Fruit fly (Drosophila melanogaster) whole organism, embryonic: Measurements from ENCODE around the gene hfp.

Experiments used
- ATbp ChIP-seq: fragments of 200-800 bp; sonication (Bioruptor generic); optimal IDR thresholded peaks from 2 replicates; lab custom pipeline; 2017; ENCODE audit warnings: missing biosample characterization, mild to moderate bottlenecking, missing genetic modification characterization, missing genetic modification reagents
- Atf6 ChIP-seq: fragments of 200-800 bp; sonication (Bioruptor generic); IDR thresholded peaks from 2 replicates; pipeline ENCODE4 v1.3.6; 2022; ENCODE audit warnings: missing biosample characterization, missing genetic modification characterization
- CG10543 ChIP-seq: fragments of 200-800 bp; sonication (Bioruptor generic); optimal IDR thresholded peaks from 3 replicates; lab custom pipeline; 2017; ENCODE audit warnings: missing biosample characterization, mild to moderate bottlenecking, missing genetic modification characterization, moderate library complexity
- CG11695 ChIP-seq: fragments of 200-800 bp; sonication (Bioruptor generic); IDR thresholded peaks from 3 replicates; pipeline ENCODE4 v1.3.6; 2022; ENCODE audit warnings: missing biosample characterization, missing genetic modification characterization
- CG12071 ChIP-seq: fragments of 200-800 bp; sonication (Bioruptor generic); optimal IDR thresholded peaks from 3 replicates; lab custom pipeline; 2018; ENCODE audit warnings: missing biosample characterization, mild to moderate bottlenecking, missing genetic modification characterization
- CG1529 ChIP-seq: fragments of 200-800 bp; sonication (Bioruptor generic); optimal IDR thresholded peaks from 3 replicates; lab custom pipeline; 2018; ENCODE audit warnings: missing biosample characterization, missing genetic modification characterization
- CG15514 ChIP-seq: fragments of 200-800 bp; sonication (Bioruptor generic); optimal IDR thresholded peaks from 3 replicates; lab custom pipeline; 2017; ENCODE audit warnings: missing biosample characterization, missing genetic modification characterization, mild to moderate bottlenecking, moderate library complexity, missing genetic modification reagents
- CG17568 ChIP-seq: fragments of 200-800 bp; sonication (Bioruptor generic); optimal IDR thresholded peaks from 2 replicates; lab custom pipeline; 2018; ENCODE audit warnings: missing biosample characterization, mild to moderate bottlenecking, missing genetic modification characterization, moderate library complexity
- CG2120 ChIP-seq: fragments of 200-800 bp; sonication (Bioruptor generic); optimal IDR thresholded peaks from 3 replicates; lab custom pipeline; 2016; ENCODE audit warnings: missing biosample characterization, missing genetic modification characterization
- CG3163 ChIP-seq: fragments of 200-800 bp; sonication (Bioruptor generic); optimal IDR thresholded peaks from 3 replicates; lab custom pipeline; 2016; ENCODE audit warnings: missing biosample characterization, missing genetic modification characterization
- CG3281 ChIP-seq: fragments of 200-800 bp; sonication (Bioruptor generic); optimal IDR thresholded peaks from 3 replicates; lab custom pipeline; 2017; ENCODE audit warnings: missing biosample characterization, mild to moderate bottlenecking, missing genetic modification characterization
- CG33213 ChIP-seq: fragments of 200-800 bp; sonication (Bioruptor generic); optimal IDR thresholded peaks from 3 replicates; lab custom pipeline; 2016; ENCODE audit warnings: missing biosample characterization, missing genetic modification characterization
- CG34376 ChIP-seq: fragments of 200-800 bp; sonication (Bioruptor generic); optimal IDR thresholded peaks from 2 replicates; lab custom pipeline; 2018; ENCODE audit warnings: missing biosample characterization, mild to moderate bottlenecking, missing genetic modification characterization
- CG34422 ChIP-seq: fragments of 200-800 bp; sonication (Bioruptor generic); IDR thresholded peaks from 3 replicates; pipeline ENCODE4 v1.3.6; 2022; ENCODE audit warnings: missing biosample characterization, missing genetic modification characterization
- CG5245 ChIP-seq: fragments of 200-800 bp; sonication (Bioruptor generic); optimal IDR thresholded peaks from 3 replicates; lab custom pipeline; 2016; ENCODE audit warnings: missing biosample characterization, missing genetic modification characterization
- CG7839 ChIP-seq: fragments of 200-800 bp; sonication (Bioruptor generic); optimal IDR thresholded peaks from 3 replicates; lab custom pipeline; 2018; ENCODE audit warnings: missing biosample characterization, mild to moderate bottlenecking, missing genetic modification characterization, moderate library complexity
- CG7987 ChIP-seq: fragments of 200-800 bp; sonication (Bioruptor generic); optimal IDR thresholded peaks from 2 replicates; lab custom pipeline; 2018; ENCODE audit warnings: missing biosample characterization, mild to moderate bottlenecking, missing genetic modification characterization, moderate library complexity
- CG8089 ChIP-seq: fragments of 200-800 bp; sonication (Bioruptor generic); optimal IDR thresholded peaks from 3 replicates; lab custom pipeline; 2016; ENCODE audit warnings: missing biosample characterization, missing genetic modification characterization
- CG8478 ChIP-seq: fragments of >200 bp; optimal IDR thresholded peaks from 2 replicates; lab custom pipeline; 2018
- Dref ChIP-seq: fragments of 200-800 bp; sonication (Bioruptor generic); IDR thresholded peaks from 2 replicates; pipeline ENCODE4 v1.3.6; 2022; ENCODE audit warnings: missing biosample characterization, missing genetic modification characterization
- Ets65A ChIP-seq: fragments of 200-800 bp; sonication (Bioruptor generic); peaks from one replicate; lab custom pipeline; 2016; ENCODE audit warnings: missing biosample characterization, missing genetic modification characterization
- Fer3 ChIP-seq: fragments of 200-800 bp; sonication (Bioruptor generic); optimal IDR thresholded peaks from 2 replicates; lab custom pipeline; 2018; ENCODE audit warnings: missing biosample characterization, mild to moderate bottlenecking, missing genetic modification characterization, moderate library complexity
- Lhr ChIP-seq: fragments of 200-800 bp; sonication (Bioruptor generic); optimal IDR thresholded peaks from 3 replicates; lab custom pipeline; 2017; ENCODE audit warnings: mild to moderate bottlenecking, missing biosample characterization, missing genetic modification reagents, missing genetic modification characterization
- Myb ChIP-seq: fragments of 200-800 bp; sonication (Bioruptor generic); optimal IDR thresholded peaks from 2 replicates; lab custom pipeline; 2016; ENCODE audit warnings: missing biosample characterization, missing genetic modification characterization
- Oaz ChIP-seq: fragments of 200-800 bp; sonication (Bioruptor generic); IDR thresholded peaks from 2 replicates; pipeline ENCODE4 v1.3.6; 2022; ENCODE audit warnings: missing biosample characterization, missing genetic modification characterization
- Ssrp ChIP-seq: fragments of 200-800 bp; sonication (Bioruptor generic); optimal IDR thresholded peaks from 2 replicates; lab custom pipeline; 2018; ENCODE audit warnings: missing biosample characterization, mild to moderate bottlenecking, missing genetic modification characterization, moderate library complexity
- Xbp1 ChIP-seq: fragments of 200-800 bp; sonication (Bioruptor generic); optimal IDR thresholded peaks from 3 replicates; lab custom pipeline; 2016; ENCODE audit warnings: missing biosample characterization, mild to moderate bottlenecking, missing genetic modification characterization
- YL-1 ChIP-seq: fragments of 200-800 bp; sonication (Bioruptor generic); optimal IDR thresholded peaks from 3 replicates; lab custom pipeline; 2017; ENCODE audit warnings: missing biosample characterization, mild to moderate bottlenecking, missing genetic modification characterization
- ase ChIP-seq: fragments of 200-800 bp; sonication (Bioruptor generic); IDR thresholded peaks from 3 replicates; pipeline ENCODE4 v1.3.6; 2022; ENCODE audit warnings: missing biosample characterization, missing genetic modification characterization
- corto ChIP-seq: fragments of 200-800 bp; sonication (Bioruptor generic); optimal IDR thresholded peaks from 2 replicates; lab custom pipeline; 2016; ENCODE audit warnings: missing biosample characterization, mild to moderate bottlenecking, missing genetic modification characterization, moderate library complexity
- crp ChIP-seq, 2 experiments: fragments of 200-800 bp; sonication (Bioruptor generic); optimal IDR thresholded peaks; 2 replicates in 1 of 2; 3 replicates in 1 of 2; lab custom pipeline; 2017; ENCODE audit warnings: missing biosample characterization in 2 of 2, missing genetic modification characterization in 2 of 2, mild to moderate bottlenecking in 1 of 2, moderate library complexity in 1 of 2
- dmrt11E ChIP-seq: fragments of 200-800 bp; sonication (Bioruptor generic); optimal IDR thresholded peaks from 3 replicates; lab custom pipeline; 2018; ENCODE audit warnings: missing biosample characterization, mild to moderate bottlenecking, missing genetic modification characterization, moderate library complexity
- dysf ChIP-seq: fragments of 200-800 bp; sonication (Bioruptor generic); IDR thresholded peaks from 3 replicates; pipeline ENCODE4 v1.3.6; 2022; ENCODE audit warnings: missing biosample characterization, missing genetic modification characterization
- gcm ChIP-seq: fragments of 200-800 bp; sonication (Bioruptor generic); optimal IDR thresholded peaks from 2 replicates; lab custom pipeline; 2019; ENCODE audit warnings: missing biosample characterization, mild to moderate bottlenecking, missing genetic modification characterization, moderate library complexity
- gfzf ChIP-seq: fragments of 200-800 bp; sonication (Bioruptor generic); optimal IDR thresholded peaks from 2 replicates; lab custom pipeline; 2016; ENCODE audit warnings: missing biosample characterization, mild to moderate bottlenecking, missing genetic modification characterization, moderate library complexity
- gsb-n ChIP-seq: fragments of 200-800 bp; sonication (Bioruptor generic); optimal IDR thresholded peaks from 3 replicates; lab custom pipeline; 2018; ENCODE audit warnings: missing biosample characterization, mild to moderate bottlenecking, missing genetic modification characterization
- inv ChIP-seq: fragments of 200-800 bp; sonication (Bioruptor generic); IDR thresholded peaks from 2 replicates; pipeline ENCODE4 v1.3.6; 2022; ENCODE audit warnings: missing biosample characterization, missing genetic modification characterization; ENCODE audit not compliant: partially characterized antibody
- nerfin-2 ChIP-seq: fragments of 200-800 bp; sonication (Bioruptor generic); IDR thresholded peaks from 2 replicates; pipeline ENCODE4 v1.3.6; 2022; ENCODE audit warnings: missing biosample characterization, missing genetic modification characterization; ENCODE audit not compliant: partially characterized antibody
- odd ChIP-seq: fragments of 200-800 bp; sonication (Bioruptor generic); optimal IDR thresholded peaks from 2 replicates; lab custom pipeline; 2017; ENCODE audit warnings: missing biosample characterization, mild to moderate bottlenecking, missing genetic modification characterization
- pros ChIP-seq: fragments of 200-800 bp; sonication (Bioruptor generic); optimal IDR thresholded peaks from 3 replicates; lab custom pipeline; 2019; ENCODE audit warnings: missing biosample characterization, mild to moderate bottlenecking, missing genetic modification characterization, moderate library complexity
- pzg ChIP-seq: fragments of 200-800 bp; sonication (Bioruptor generic); optimal IDR thresholded peaks from 3 replicates; lab custom pipeline; 2018; ENCODE audit warnings: missing biosample characterization, mild to moderate bottlenecking, missing genetic modification characterization, moderate library complexity
- scrt ChIP-seq: fragments of 200-800 bp; sonication (Bioruptor generic); optimal IDR thresholded peaks from 2 replicates; lab custom pipeline; 2018; ENCODE audit warnings: missing biosample characterization, mild to moderate bottlenecking, missing genetic modification characterization, moderate library complexity
- slbo ChIP-seq: fragments of 200-800 bp; sonication (Bioruptor generic); IDR thresholded peaks from 2 replicates; pipeline ENCODE4 v1.3.6; 2022; ENCODE audit warnings: missing biosample characterization, missing genetic modification characterization
- slp2 ChIP-seq: fragments of 200-800 bp; sonication (Bioruptor generic); optimal IDR thresholded peaks from 2 replicates; lab custom pipeline; 2016; ENCODE audit warnings: missing biosample characterization, missing genetic modification characterization
- stwl ChIP-seq: fragments of 200-800 bp; sonication (Bioruptor generic); optimal IDR thresholded peaks from 3 replicates; lab custom pipeline; 2018; ENCODE audit warnings: missing biosample characterization, mild to moderate bottlenecking, missing genetic modification characterization, moderate library complexity
- ttk ChIP-seq: fragments of 200-800 bp; sonication (Bioruptor generic); IDR thresholded peaks from 2 replicates; pipeline ENCODE4 v2.1.2; 2022; ENCODE audit warnings: missing biosample characterization, missing genetic modification characterization
- unc-4 ChIP-seq: fragments of 200-800 bp; sonication (Bioruptor generic); IDR thresholded peaks from 2 replicates; pipeline ENCODE4 v1.3.6; 2022; ENCODE audit warnings: missing biosample characterization, missing genetic modification characterization; ENCODE audit not compliant: partially characterized antibody
- vvl ChIP-seq: fragments of 200-800 bp; sonication (Bioruptor generic); IDR thresholded peaks from 2 replicates; pipeline ENCODE4 v1.3.6; 2022; ENCODE audit warnings: missing biosample characterization, missing genetic modification characterization
- wek ChIP-seq: fragments of 200-800 bp; sonication (Bioruptor generic); optimal IDR thresholded peaks from 3 replicates; lab custom pipeline; 2018; ENCODE audit warnings: missing biosample characterization, mild to moderate bottlenecking, missing genetic modification characterization, moderate library complexity

The hfp gene

dm6 chr3L:1545693-1546329 is 43.4 kb upstream of the hfp start, which contains the start of the genes CG32313 and Pcyt1 (continued):
- TF ChIP-seq crp (GFP tag; optimal IDR thresholded peaks at IDR 0.05; lab: Kevin White, UChicago) (no peak), pros (GFP tag; lab: Kevin White, UChicago) (peak; percentile 92), unc-4 (peak; percentile 87), slbo (GFP tag; lab: Robert Waterston, UW) (peak; percentile 39; the same call in 1 of the 2 replicates), CG17568 (GFP tag; lab: Kevin White, UChicago) (peak; percentile 67), CG7839 (tag; lab: Kevin White, UChicago) (peak; percentile 3), Ssrp (tag; lab: Kevin White, UChicago) (no peak), nerfin-2 (GFP tag; lab: Robert Waterston, UW) (peak; percentile 89), Dref (peak; percentile 97), YL-1 (peak; percentile 38), CG11695 (GFP tag; lab: Robert Waterston, UW) (no peak), slp2 (GFP tag; lab: Kevin White, UChicago) (no peak), CG15514 (GFP tag; lab: Kevin White, UChicago) (peak; percentile 91), Xbp1 (GFP tag; lab: Kevin White, UChicago) (peak; percentile 21), gsb-n (tag; lab: Kevin White, UChicago) (peak; percentile 11), CG5245 (no peak), CG3281 (GFP tag; lab: Kevin White, UChicago) (peak; percentile 31), CG34422 (peak; percentile 61; the same call in 2 of the 3 replicates), odd (GFP tag; lab: Kevin White, UChicago) (peak; percentile 52), CG8089 (GFP tag; lab: Kevin White, UChicago) (no peak), gcm (peak; percentile 84), corto (GFP tag; lab: Kevin White, UChicago) (peak; percentile 8), gfzf (GFP tag; lab: Kevin White, UChicago) (peak; percentile 25), wek (GFP tag; lab: Kevin White, UChicago) (peak; percentile 86), pzg (GFP tag; lab: Kevin White, UChicago) (peak; percentile 90), Oaz (GFP tag; lab: Robert Waterston, UW) (no peak), CG3163 (GFP tag; lab: Kevin White, UChicago) (peak; percentile 9), scrt (GFP tag; lab: Kevin White, UChicago) (peak; percentile 35), dmrt11E (tag; lab: Kevin White, UChicago) (no peak), ttk (no peak), vvl (peak; percentile 35), Lhr (GFP tag; lab: Kevin White, UChicago) (peak; percentile 62), CG34376 (GFP tag; lab: Kevin White, UChicago) (peak; percentile 30), stwl (tag; lab: Kevin White, UChicago) (peak; percentile 94), CG7987 (peak; percentile 73), ase (GFP tag; lab: Robert Waterston, UW) (no peak), CG2120 (peak; percentile 0), inv (GFP tag; lab: Robert Waterston, UW) (peak; percentile 79), ATbp (peak; percentile 0), Atf6 (GFP tag; lab: Robert Waterston, UW) (0 out of 2 replicates have a peak, but pooled peaks have one; percentile 22), CG33213 (GFP tag; lab: Kevin White, UChicago) (peak; percentile 32), CG1529 (GFP tag; lab: Kevin White, UChicago) (no peak), CG12071 (GFP tag; lab: Kevin White, UChicago) (no peak), Myb (GFP tag; lab: Kevin White, UChicago) (peak; percentile 58), Fer3 (tag; lab: Kevin White, UChicago) (no peak), dysf (GFP tag; lab: Robert Waterston, UW) (no peak), Ets65A (GFP tag; lab: Kevin White, UChicago) (no peak), CG10543 (GFP tag; lab: Kevin White, UChicago) (peak; percentile 44), CG8478 (lab: Kevin White, UChicago) (no peak)
